Worm (Caenorhabditis elegans) whole organism, L1 larva: ENCODE results near the gene klp-13.

Experiments
- C04F5.9 ChIP-seq: sonication (generic microtip); optimal IDR thresholded peaks from 2 replicates; lab custom pipeline; 2016; ENCODE audit warnings: missing genetic modification characterization, missing compliant biosample characterization
- C16A3.4 ChIP-seq: fragments of 150-350 bp; optimal IDR thresholded peaks from 2 replicates; lab custom pipeline; 2014; ENCODE audit warnings: missing biosample characterization, missing genetic modification characterization
- Y116A8C.19 ChIP-seq: sonication (generic microtip); optimal IDR thresholded peaks from 2 replicates; lab custom pipeline; 2016; ENCODE audit warnings: missing compliant biosample characterization, missing genetic modification characterization, borderline replicate concordance
- aha-1 ChIP-seq: fragments of 150-350 bp; optimal IDR thresholded peaks from 2 replicates; lab custom pipeline; 2014; ENCODE audit warnings: missing biosample characterization, missing genetic modification characterization
- ama-1 ChIP-seq: fragments of 150-350 bp; optimal IDR thresholded peaks from 2 replicates; lab custom pipeline; 2014
- ceh-82 ChIP-seq, 3 experiments: fragments of 150-350 bp in 1 of 3; sonication (generic microtip) in 2 of 3; optimal IDR thresholded peaks; 2 replicates each; lab custom pipeline; 2014 to 2017; ENCODE audit warnings: missing biosample characterization in 3 of 3, missing genetic modification characterization in 3 of 3
- ceh-88 ChIP-seq: fragments of 200-800 bp; sonication (Bioruptor generic); IDR thresholded peaks from 2 replicates; pipeline ENCODE4 v1.3.6; 2022; ENCODE audit warnings: missing genetic modification characterization, missing compliant biosample characterization
- ces-1 ChIP-seq: fragments of 150-350 bp; optimal IDR thresholded peaks from 2 replicates; lab custom pipeline; 2014; ENCODE audit warnings: missing biosample characterization, missing genetic modification reagents, missing genetic modification characterization
- dpl-1 ChIP-seq, 3 experiments: fragments of 150-350 bp in 2 of 3; sonication (generic microtip) in 1 of 3; optimal IDR thresholded peaks; 2 replicates each; lab custom pipeline; 2014 to 2017; ENCODE audit warnings: missing biosample characterization in 3 of 3, missing genetic modification characterization in 3 of 3, missing genetic modification reagents in 3 of 3
- efl-1 ChIP-seq, 4 experiments: fragments of 150-350 bp; optimal IDR thresholded peaks in 3 of 4; peaks in 1 of 4; 1 replicate in 1 of 4; 2 replicates in 3 of 4; lab custom pipeline; 2014; ENCODE audit warnings: missing biosample characterization in 2 of 4, missing genetic modification characterization in 2 of 4, missing genetic modification reagents in 2 of 4
- elt-2 ChIP-seq: sonication (generic microtip); optimal IDR thresholded peaks from 2 replicates; lab custom pipeline; 2016; ENCODE audit warnings: missing genetic modification characterization, mild to moderate bottlenecking, inconsistent platforms, missing compliant biosample characterization, missing genetic modification reagents
- elt-3 ChIP-seq, 6 experiments: fragments of 150-350 bp in 1 of 6; sonication (generic microtip); optimal IDR thresholded peaks; 2 replicates each; lab custom pipeline; 2017 to 2018; ENCODE audit warnings: missing biosample characterization in 6 of 6, missing genetic modification characterization in 6 of 6, inconsistent platforms in 1 of 6
- fos-1 ChIP-seq: fragments of 150-350 bp; optimal IDR thresholded peaks from 2 replicates; lab custom pipeline; 2014; ENCODE audit warnings: missing biosample characterization, missing genetic modification characterization
- hlh-17 ChIP-seq: fragments of 200-800 bp; sonication (Bioruptor generic); optimal IDR thresholded peaks from 2 replicates; lab custom pipeline; 2018; ENCODE audit warnings: missing genetic modification characterization, mild to moderate bottlenecking, missing compliant biosample characterization, moderate library complexity, borderline replicate concordance
- irx-1 ChIP-seq: sonication (generic microtip); optimal IDR thresholded peaks from 2 replicates; lab custom pipeline; 2016; ENCODE audit warnings: missing genetic modification characterization, missing compliant biosample characterization
- lin-14 ChIP-seq: fragments of 200-800 bp; sonication (Bioruptor generic); optimal IDR thresholded peaks from 2 replicates; lab custom pipeline; 2018; ENCODE audit warnings: mild to moderate bottlenecking, missing genetic modification characterization, moderate library complexity, missing compliant biosample characterization
- lin-35 ChIP-seq, 2 experiments: fragments of 150-350 bp; optimal IDR thresholded peaks; 2 replicates each; lab custom pipeline; 2014; ENCODE audit warnings: missing biosample characterization in 2 of 2, missing genetic modification characterization in 2 of 2, missing genetic modification reagents in 2 of 2
- lin-39 ChIP-seq: fragments of 150-350 bp; optimal IDR thresholded peaks from 2 replicates; lab custom pipeline; 2014; ENCODE audit warnings: missing biosample characterization, missing genetic modification reagents, missing genetic modification characterization
- lir-3 ChIP-seq: sonication (generic microtip); optimal IDR thresholded peaks from 2 replicates; lab custom pipeline; 2016; ENCODE audit warnings: mild to moderate bottlenecking, missing genetic modification characterization, moderate library complexity, missing compliant biosample characterization; ENCODE audit not compliant: poor library complexity
- lsy-2 ChIP-seq, 2 experiments: fragments of 150-350 bp; optimal IDR thresholded peaks; 2 replicates each; lab custom pipeline; 2014; ENCODE audit warnings: missing biosample characterization in 2 of 2, missing genetic modification characterization in 2 of 2
- mab-9 ChIP-seq: fragments of 200-800 bp; sonication (Bioruptor generic); IDR thresholded peaks from 2 replicates; pipeline ENCODE4 v1.3.6; 2022; ENCODE audit warnings: missing genetic modification reagents, missing genetic modification characterization, missing compliant biosample characterization
- mdl-1 ChIP-seq, 2 experiments: fragments of 150-350 bp; optimal IDR thresholded peaks; 2 replicates each; lab custom pipeline; 2014 to 2017; ENCODE audit warnings: missing biosample characterization in 2 of 2, missing genetic modification characterization in 2 of 2, inconsistent platforms in 1 of 2
- nhr-20 ChIP-seq: sonication (generic microtip); optimal IDR thresholded peaks from 2 replicates; lab custom pipeline; 2016; ENCODE audit warnings: mild to moderate bottlenecking, missing genetic modification characterization, missing compliant biosample characterization
- nhr-237 ChIP-seq: fragments of 150-350 bp; optimal IDR thresholded peaks from 2 replicates; lab custom pipeline; 2014; ENCODE audit warnings: missing biosample characterization, missing genetic modification characterization
- nhr-85 ChIP-seq: sonication (generic microtip); peaks from one replicate; lab custom pipeline; 2016; ENCODE audit warnings: missing genetic modification characterization, inconsistent platforms, missing compliant biosample characterization
- nhr-90 ChIP-seq: sonication (generic microtip); optimal IDR thresholded peaks from 2 replicates; lab custom pipeline; 2016; ENCODE audit warnings: mild to moderate bottlenecking, missing genetic modification characterization, missing compliant biosample characterization; ENCODE audit not compliant: poor library complexity
- pag-3 ChIP-seq: sonication (generic microtip); optimal IDR thresholded peaks from 2 replicates; lab custom pipeline; 2017; ENCODE audit warnings: missing genetic modification characterization, mild to moderate bottlenecking, missing compliant biosample characterization, antibody characterized with exemption, borderline replicate concordance; ENCODE audit not compliant: insufficient read depth
- pqm-1 ChIP-seq: sonication (generic microtip); optimal IDR thresholded peaks from 3 replicates; lab custom pipeline; 2017; ENCODE audit warnings: missing biosample characterization, missing genetic modification characterization
- swsn-7 ChIP-seq: sonication (generic microtip); optimal IDR thresholded peaks from 2 replicates; lab custom pipeline; 2016; ENCODE audit warnings: missing genetic modification characterization, missing compliant biosample characterization
- tlp-1 ChIP-seq: fragments of 150-350 bp; optimal IDR thresholded peaks from 2 replicates; lab custom pipeline; 2014; ENCODE audit warnings: missing biosample characterization, missing genetic modification characterization
- unc-86 ChIP-seq: sonication (generic microtip); optimal IDR thresholded peaks from 2 replicates; lab custom pipeline; 2016; ENCODE audit warnings: missing genetic modification characterization, missing compliant biosample characterization
- unc-98 ChIP-seq: fragments of 200-800 bp; sonication (Bioruptor generic); IDR thresholded peaks from 2 replicates; pipeline ENCODE4 v1.3.6; 2022; ENCODE audit warnings: missing genetic modification characterization, missing compliant biosample characterization
- zip-4 ChIP-seq: fragments of 200-800 bp; sonication (Bioruptor generic); optimal IDR thresholded peaks from 2 replicates; lab custom pipeline; 2018; ENCODE audit warnings: mild to moderate bottlenecking, missing genetic modification characterization, moderate library complexity, missing compliant biosample characterization
- ztf-11 ChIP-seq, 2 experiments: sonication (generic microtip); optimal IDR thresholded peaks; 2 replicates each; lab custom pipeline; 2016 to 2017; ENCODE audit warnings: missing genetic modification characterization in 2 of 2, missing biosample characterization in 1 of 2, missing compliant biosample characterization in 1 of 2
- ztf-4 ChIP-seq: fragments of 150-350 bp; optimal IDR thresholded peaks from 2 replicates; lab custom pipeline; 2014; ENCODE audit warnings: missing biosample characterization, missing genetic modification characterization

Gene klp-13

DNA sequence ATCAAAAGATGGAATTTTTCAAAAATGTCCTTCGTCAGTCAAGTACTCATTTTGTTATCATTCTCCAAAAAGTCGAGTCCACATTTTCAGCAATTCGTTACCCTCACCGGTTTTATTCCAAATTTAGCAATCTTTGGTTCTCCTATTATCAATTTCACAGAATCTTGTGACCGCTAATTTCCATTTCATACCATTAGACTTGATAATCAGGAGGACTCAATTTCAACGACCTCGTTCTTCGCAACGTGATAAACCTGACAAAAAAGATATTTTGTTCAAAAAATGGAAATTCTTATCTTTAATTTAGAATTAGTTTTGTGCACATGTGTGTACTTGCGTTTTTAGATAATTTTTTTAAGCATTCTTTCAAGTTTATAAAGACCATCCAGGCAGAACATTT, 22.2 kb upstream of the klp-13 start (continued):
- TF ChIP-seq lsy-2 (tag; optimal IDR thresholded peaks at IDR 0.05; lab: Kevin White, UChicago) (no peak), pqm-1 (no peak), nhr-20 (peak; percentile 27), irx-1 (no peak), unc-86 (tag; lab: Kevin White, UChicago) (no peak), swsn-7 (tag; lab: Kevin White, UChicago) (no peak), aha-1 (tag; lab: Kevin White, UChicago) (no peak), elt-2 (tag; lab: Kevin White, UChicago) (peak; percentile 93), C16A3.4 (no peak), lin-14 (GFP tag; lab: Kevin White, UChicago) (peak; percentile 5), ceh-88 (GFP tag; lab: Robert Waterston, UW) (no peak), elt-3 (tag; optimal IDR thresholded peaks at IDR 0.05; lab: Kevin White, UChicago) (no peak), ztf-11 (tag; optimal IDR thresholded peaks at IDR 0.05; lab: Kevin White, UChicago) (no peak), lin-35 (GFP tag; optimal IDR thresholded peaks at IDR 0.05; lab: Kevin White, UChicago) (no peak), nhr-237 (tag; lab: Kevin White, UChicago) (no peak), lir-3 (tag; lab: Kevin White, UChicago) (no peak), ama-1 (no peak), unc-98 (no peak), nhr-90 (peak; percentile 19), efl-1 (optimal IDR thresholded peaks at IDR 0.05; lab: Kevin White, UChicago) (no peak), efl-1 (GFP tag; optimal IDR thresholded peaks at IDR 0.05 in 1 of 2; lab: Kevin White, UChicago) (peak in 1 of 2 experiments; percentile 58), lin-39 (tag; lab: Kevin White, UChicago) (no peak), C04F5.9 (tag; lab: Kevin White, UChicago) (no peak), pag-3 (tag; lab: Kevin White, UChicago) (no peak)

DNA sequence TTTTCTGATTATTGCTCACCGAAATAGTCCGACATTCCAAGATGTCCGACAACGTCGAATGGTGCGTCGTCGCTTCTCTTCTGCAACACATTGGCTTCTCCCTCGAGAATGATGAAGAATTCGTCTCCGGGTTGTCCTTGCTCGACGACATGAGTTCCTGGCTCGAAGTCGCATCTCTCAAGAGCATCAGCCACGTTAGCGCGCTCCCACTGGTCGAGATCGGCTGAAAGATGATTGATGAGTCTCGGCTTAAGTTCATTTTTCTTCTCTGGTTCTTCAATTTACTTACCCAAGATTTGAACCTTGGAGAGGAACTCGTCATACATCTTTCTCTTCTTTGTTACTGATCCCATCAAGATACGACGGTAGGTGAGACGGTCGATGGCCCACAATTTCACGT, 12.6 kb upstream of the klp-13 start:
- no peak for TF ChIP-seq zip-4 (GFP tag; lab: Kevin White, UChicago)
- TF ChIP-seq mdl-1 (tag; optimal IDR thresholded peaks at IDR 0.05; lab: Kevin White, UChicago), result no peak
- no peak for TF ChIP-seq ceh-82 (tag; optimal IDR thresholded peaks at IDR 0.05; lab: Kevin White, UChicago)
- no peak for TF ChIP-seq hlh-17
- no peak for TF ChIP-seq Y116A8C.19 (tag; lab: Kevin White, UChicago)
- no peak for TF ChIP-seq ces-1 (GFP tag; lab: Kevin White, UChicago)
- no peak for TF ChIP-seq tlp-1
- no peak for TF ChIP-seq nhr-85 (tag; lab: Kevin White, UChicago)
- TF ChIP-seq ztf-4 (tag; lab: Kevin White, UChicago), result no peak
- no peak for TF ChIP-seq mab-9 (GFP tag; lab: Robert Waterston, UW)
- TF ChIP-seq lin-35 (GFP tag; optimal IDR thresholded peaks at IDR 0.05; lab: Kevin White, UChicago), result no peak

- TF ChIP-seq lin-14 (GFP tag; lab: Kevin White, UChicago) (peak; percentile 58), fos-1 (tag; lab: Kevin White, UChicago) (no peak), dpl-1 (GFP tag; optimal IDR thresholded peaks at IDR 0.05; lab: Kevin White, UChicago) (no peak)
Measured at ce11 chrX:5975228-5975627, 9.6 kb upstream of the klp-13 start.

- TF ChIP-seq Y116A8C.19 (tag; lab: Kevin White, UChicago) (no peak), efl-1 (optimal IDR thresholded peaks at IDR 0.05; lab: Kevin White, UChicago) (no peak), efl-1 (GFP tag; optimal IDR thresholded peaks at IDR 0.05 in 1 of 2; lab: Kevin White, UChicago) (peak in 1 of 2 experiments; percentile 74), lin-39 (tag; lab: Kevin White, UChicago) (no peak)
Measured at ce11 chrX:5975726-5976125, 9.1 kb upstream of the klp-13 start.
